Worm (Caenorhabditis elegans) whole organism, dauer: Measurements from ENCODE around the gene tbc-8.

Experiments used
- unc-62 ChIP-seq: sonication (generic microtip); optimal IDR thresholded peaks from 2 replicates; lab custom pipeline; 2017; ENCODE audit warnings: missing biosample characterization, missing genetic modification reagents, missing genetic modification characterization

Gene tbc-8

DNA sequence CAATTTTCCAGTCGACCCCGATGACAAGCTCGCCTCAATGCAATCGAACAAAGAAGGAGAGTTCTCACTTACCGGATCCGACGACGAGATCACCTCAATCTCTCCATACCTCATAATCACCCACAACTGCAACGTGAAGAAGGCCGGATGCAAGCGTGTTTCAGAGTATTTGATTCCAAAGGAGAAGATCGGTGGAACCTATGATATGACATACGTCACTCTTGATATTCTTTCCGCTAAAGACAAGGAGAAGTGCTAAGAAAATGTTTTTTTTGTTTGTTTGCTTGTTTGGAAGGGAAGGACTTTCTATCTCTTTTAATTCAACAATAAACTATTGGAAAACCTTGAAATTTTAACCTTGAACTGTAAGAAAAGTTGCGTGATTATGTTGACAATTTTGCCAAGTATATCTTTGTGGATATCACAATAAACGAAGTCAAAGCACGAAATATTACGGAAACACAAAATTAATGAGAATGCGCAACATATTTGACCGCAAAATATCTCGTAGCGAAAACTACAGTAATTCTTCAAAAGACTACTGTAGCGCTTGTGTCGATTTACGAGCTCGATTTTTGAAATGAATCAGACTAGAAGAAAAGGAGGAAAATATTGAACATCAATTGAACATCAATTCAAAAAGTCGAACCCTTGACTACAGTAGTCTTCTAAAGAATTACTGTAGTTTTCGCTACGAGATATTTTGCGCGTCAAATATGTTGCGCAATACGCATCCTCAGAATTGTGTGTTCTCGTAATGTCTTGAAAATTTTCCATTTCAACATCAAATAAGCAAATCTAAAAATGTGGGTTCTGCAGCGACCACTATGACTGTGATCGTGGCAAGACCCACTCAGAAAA, 25.5 kb upstream of the tbc-8 start:
- TF ChIP-seq unc-62 (GFP tag; lab: Kevin White, UChicago): no peak

- no peak for TF ChIP-seq unc-62 (GFP tag; lab: Kevin White, UChicago)
Measured at ce11 chrIII:10339949-10340348, 24.8 kb upstream of the tbc-8 start.

DNA sequence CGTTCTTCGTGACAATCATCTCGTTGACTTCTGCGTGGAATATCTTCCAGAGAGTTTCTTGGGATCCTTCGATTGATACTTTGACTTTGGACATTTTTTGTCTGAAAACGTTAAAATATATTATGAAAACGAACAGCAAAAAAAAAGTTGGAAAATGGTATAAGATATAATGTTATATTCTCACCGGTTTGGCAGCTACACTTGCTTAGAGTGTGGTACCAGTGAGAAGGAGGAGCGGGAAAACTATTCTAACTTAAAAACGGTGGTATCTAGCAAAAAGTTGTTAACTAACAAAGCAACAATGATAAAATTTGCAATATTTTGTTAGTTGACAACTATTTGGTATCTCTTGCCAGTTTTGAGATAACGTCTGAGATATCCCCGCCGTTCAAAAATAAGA, 23.0 kb upstream of the tbc-8 start, which contains the start of gene tbx-9:
Gene tbx-9, minus strand, starts transcription at position 101 of the 400 bp plus-strand sequence.
- no peak for TF ChIP-seq unc-62 (GFP tag; lab: Kevin White, UChicago)

ce11 chrIII:10344762-10345161, 20.0 kb upstream of the tbc-8 start:
- TF ChIP-seq unc-62 (GFP tag; lab: Kevin White, UChicago): no peak

- no peak for TF ChIP-seq unc-62 (GFP tag; lab: Kevin White, UChicago)
Measured at ce11 chrIII:10347049-10347448, 17.7 kb upstream of the tbc-8 start, which contains the start of gene tbx-8. TSS of gene tbx-8 (plus strand) at chrIII:10347349.

- no peak for TF ChIP-seq unc-62 (GFP tag; lab: Kevin White, UChicago)
Measured at ce11 chrIII:10351595-10352207, 13.1 kb upstream of the tbc-8 start, which contains the start of gene T07C4.3. TSS of gene T07C4.3 (plus strand) at chrIII:10352157.

- TF ChIP-seq unc-62 (GFP tag; lab: Kevin White, UChicago): no peak
Measured at ce11 chrIII:10353423-10353822, 11.3 kb upstream of the tbc-8 start.

DNA sequence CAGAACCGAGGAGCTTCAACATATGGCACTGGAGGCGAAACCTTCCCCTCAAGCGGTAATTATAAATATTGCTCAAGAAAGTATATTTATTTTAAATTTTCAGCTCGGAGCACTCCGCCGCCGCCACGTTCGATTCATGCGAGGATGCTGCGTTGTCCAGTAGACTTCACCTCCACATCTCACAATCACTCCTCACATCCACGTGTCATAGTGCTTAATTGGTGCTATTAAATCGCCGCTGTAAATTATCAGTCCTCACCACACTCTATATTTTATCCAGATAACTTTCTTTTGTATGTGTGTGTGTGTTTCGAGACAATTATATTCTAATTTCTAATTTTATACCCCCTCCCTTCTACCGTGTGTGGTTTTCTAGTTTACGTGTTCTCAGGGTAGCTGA, 10.2 kb upstream of the tbc-8 start:
- TF ChIP-seq unc-62 (GFP tag; lab: Kevin White, UChicago): no peak

ce11 chrIII:10355382-10355781, 9.4 kb upstream of the tbc-8 start, which contains the start of gene spp-1:
TSS of gene spp-1 (minus strand) at chrIII:10355668.
- TF ChIP-seq unc-62 (GFP tag; lab: Kevin White, UChicago): no peak

DNA sequence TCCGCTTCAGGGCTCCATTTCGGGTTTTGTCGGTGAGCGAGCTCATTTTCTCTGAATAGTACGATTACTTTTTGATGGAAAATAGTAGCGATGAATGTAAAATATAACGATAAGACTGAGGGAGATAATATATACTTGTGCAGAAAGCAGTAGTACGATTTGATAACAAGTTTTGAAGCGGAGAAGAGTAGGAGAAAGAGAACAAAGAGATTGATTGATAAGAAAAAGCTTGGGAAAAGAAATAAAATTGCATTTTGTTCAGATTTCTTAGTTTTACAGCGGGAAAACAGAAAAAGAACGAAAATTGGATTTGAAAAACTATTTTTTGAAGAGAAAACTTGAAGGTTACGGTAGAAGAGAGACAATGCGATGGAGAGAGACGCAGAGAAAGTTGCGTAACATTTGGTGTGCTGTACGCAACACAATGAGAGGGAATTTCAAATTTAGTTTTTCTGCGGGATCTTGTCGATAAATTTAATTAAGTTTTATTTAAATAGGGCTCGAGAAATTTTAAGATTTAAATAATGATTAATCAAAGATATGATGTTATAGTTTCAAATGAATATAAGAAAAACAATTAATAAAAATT, 7.1 kb upstream of the tbc-8 start, which contains the start of gene umps-1:
Gene umps-1, minus strand, starts transcription at position 51 of the 589 bp plus-strand sequence.
- no peak for TF ChIP-seq unc-62 (GFP tag; lab: Kevin White, UChicago)

DNA sequence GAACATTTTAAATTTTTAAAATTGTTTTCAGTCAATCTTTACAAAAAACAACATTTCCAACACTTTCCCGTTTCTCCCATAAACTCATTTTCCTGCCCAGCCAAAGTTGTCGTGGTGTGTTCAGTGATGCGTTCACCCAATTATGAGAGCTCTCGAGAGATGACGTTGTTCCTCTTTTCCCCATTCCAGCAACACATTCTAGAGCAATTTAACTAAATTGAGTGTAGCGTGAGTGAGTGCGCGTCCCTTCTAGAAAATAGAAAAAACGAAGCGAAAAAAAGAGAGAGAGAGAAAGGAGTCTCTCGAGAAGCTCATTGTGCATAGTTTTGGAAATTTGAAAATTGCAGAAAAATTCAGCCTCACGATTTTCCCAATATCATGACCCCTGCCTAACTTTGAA, 6.0 kb upstream of the tbc-8 start:
- no peak for TF ChIP-seq unc-62 (GFP tag; lab: Kevin White, UChicago)

DNA sequence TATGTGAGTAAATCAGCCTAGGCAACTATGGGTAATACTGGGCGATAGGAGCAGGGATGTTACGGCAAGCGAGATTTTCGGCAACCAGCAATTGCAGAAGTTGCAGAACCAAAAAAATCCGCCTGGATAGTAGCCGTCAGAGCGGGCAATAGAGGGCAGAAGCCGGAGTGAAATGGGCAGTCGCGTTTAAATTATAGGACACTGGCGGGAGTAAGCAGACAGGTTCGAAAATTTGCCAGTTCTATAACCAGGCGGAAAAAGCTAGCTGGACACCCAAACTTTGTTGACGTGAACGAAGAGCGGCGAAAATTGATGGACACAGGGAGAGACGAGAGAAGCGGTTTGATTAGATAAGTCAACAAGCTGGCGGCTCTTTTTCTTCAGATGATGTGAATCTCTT, 4.8 kb upstream of the tbc-8 start:
- no peak for TF ChIP-seq unc-62 (GFP tag; lab: Kevin White, UChicago)

DNA sequence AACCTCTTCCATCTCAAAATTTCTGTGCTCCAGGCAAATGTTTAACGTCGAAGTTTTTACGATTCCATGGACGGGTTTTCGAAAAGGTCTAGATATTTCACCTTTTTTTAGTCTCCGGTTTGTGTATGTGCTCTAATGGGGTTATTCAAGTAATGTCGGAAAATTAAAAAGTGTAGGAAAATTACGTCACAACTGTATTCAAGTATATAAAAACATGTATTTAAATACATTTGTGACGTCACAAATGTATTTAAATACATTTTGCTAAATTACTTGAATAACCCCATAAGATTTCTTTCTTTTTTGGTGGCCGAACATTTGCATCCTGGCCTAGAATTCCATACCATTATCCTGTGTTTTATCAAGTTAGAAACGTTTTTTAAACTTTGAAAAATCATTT, 3.3 kb upstream of the tbc-8 start:
- TF ChIP-seq unc-62 (GFP tag; lab: Kevin White, UChicago): no peak

DNA sequence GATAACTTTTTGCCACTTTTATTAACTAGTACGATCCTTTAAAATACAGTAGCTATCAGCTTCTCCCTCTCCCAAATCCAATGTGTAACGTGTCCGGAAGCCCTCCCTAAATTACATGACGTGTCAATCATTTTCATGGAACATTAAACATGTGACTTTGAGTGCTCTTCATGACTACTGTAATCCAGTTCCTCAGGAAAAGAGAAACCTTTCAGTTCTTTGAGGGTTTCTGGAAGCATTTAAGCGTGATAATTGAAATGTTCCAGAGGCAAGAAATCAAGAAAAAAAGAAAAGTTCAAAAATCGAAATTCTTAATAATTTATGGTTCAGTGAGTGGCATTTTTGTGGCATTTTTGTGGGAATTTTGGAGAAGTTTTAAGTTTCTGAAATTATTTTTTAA, 1.8 kb upstream of the tbc-8 start:
- TF ChIP-seq unc-62 (GFP tag; lab: Kevin White, UChicago): no peak

DNA sequence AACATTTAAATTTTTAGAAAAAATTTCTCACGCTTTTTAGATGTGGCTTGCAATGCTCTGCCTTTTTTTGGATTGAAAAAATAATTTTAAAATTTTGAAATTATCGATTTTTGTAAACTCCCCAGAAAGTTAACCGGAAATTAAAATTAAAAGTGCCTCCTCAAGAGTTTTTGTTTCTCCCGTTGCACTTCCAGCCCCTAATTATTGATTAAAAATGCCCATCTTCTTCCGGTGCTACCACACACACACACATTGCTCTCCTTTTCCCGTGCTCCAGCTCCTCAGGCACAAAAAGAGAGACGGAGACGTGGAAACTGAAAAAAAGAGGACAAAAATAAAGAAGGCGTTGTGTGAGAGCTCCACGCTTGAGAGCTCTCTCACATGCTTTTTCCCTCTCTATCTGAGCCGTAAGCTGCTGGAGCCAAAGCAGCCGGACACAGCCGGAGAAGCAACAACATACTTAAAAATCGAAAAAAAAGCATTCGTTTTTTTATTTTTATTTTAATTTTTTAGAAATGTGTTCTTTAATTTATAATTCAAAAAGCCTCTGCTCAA, 2.7 kb downstream of the tbc-8 start:
- no peak for TF ChIP-seq unc-62 (GFP tag; lab: Kevin White, UChicago)

ce11 chrIII:10373845-10374244, 9.1 kb downstream of the tbc-8 start:
- no peak for TF ChIP-seq unc-62 (GFP tag; lab: Kevin White, UChicago)
